Worm (Caenorhabditis elegans): ENCODE data around the gene F47E1.4.

Gene F47E1.4

ce11 chrX:9105075-9105474 lies 42.5 kb downstream of the F47E1.4 start:
- no peak for TF ChIP-seq ceh-82 (tag; optimal IDR thresholded peaks at IDR 0.05)
- peak; percentile 7 for TF ChIP-seq fos-1 (tag; optimal IDR thresholded peaks at IDR 0.05)
- TF ChIP-seq mab-5 (tag; optimal IDR thresholded peaks at IDR 0.05) = no peak

- TF ChIP-seq unc-39 (tag; optimal IDR thresholded peaks at IDR 0.05) = no peak
- no peak for TF ChIP-seq mdl-1 (tag; optimal IDR thresholded peaks at IDR 0.05)
- TF ChIP-seq ztf-4 (tag; optimal IDR thresholded peaks at IDR 0.05) = no peak
- TF ChIP-seq lin-11 (tag; optimal IDR thresholded peaks at IDR 0.05) = no peak
- no peak for TF ChIP-seq alr-1 (tag; optimal IDR thresholded peaks at IDR 0.05)
- no peak for TF ChIP-seq ZK546.5 (tag; optimal IDR thresholded peaks at IDR 0.05)
- TF ChIP-seq nhr-21 (tag; optimal IDR thresholded peaks at IDR 0.05) = no peak
- no peak for TF ChIP-seq ceh-16 (tag; optimal IDR thresholded peaks at IDR 0.05)
- no peak for TF ChIP-seq R02D3.7 (tag; optimal IDR thresholded peaks at IDR 0.05)
- no peak for TF ChIP-seq blmp-1 (tag; optimal IDR thresholded peaks at IDR 0.05; ENCODE audit: insufficient read depth)
- no peak for TF ChIP-seq lin-13 (GFP tag; optimal IDR thresholded peaks at IDR 0.05)
- TF ChIP-seq lin-39 (tag; optimal IDR thresholded peaks at IDR 0.05) = no peak
- no peak for TF ChIP-seq nhr-77 (tag; optimal IDR thresholded peaks at IDR 0.05)
- TF ChIP-seq Y55F3AM.14 (GFP tag; optimal IDR thresholded peaks at IDR 0.05) = no peak
- TF ChIP-seq ama-1 (optimal IDR thresholded peaks at IDR 0.05) = no peak
Measured at ce11 chrX:9105888-9106287, 43.3 kb downstream of the F47E1.4 start.

DNA sequence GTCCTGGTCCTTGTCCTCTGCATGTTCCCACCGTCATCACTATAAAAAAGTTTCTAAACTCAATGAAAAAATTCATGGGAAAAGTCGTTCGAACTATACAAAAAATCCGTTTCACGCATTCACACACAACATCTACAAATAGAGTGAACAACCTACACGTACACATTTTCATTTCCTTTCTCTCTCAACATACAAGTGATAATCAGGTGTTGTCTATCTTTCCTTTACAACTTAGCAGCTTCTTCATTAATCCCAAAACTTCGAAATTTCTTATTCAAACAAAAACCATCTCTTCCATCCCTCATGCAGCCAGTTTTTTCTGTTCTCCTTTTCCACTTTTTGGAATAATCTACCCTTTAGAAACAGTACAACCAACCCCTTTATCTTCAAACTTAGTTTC lies 45.2 kb downstream of the F47E1.4 start:
- no peak for TF ChIP-seq nhr-129 (tag; optimal IDR thresholded peaks at IDR 0.05)
- TF ChIP-seq nhr-77 (tag; optimal IDR thresholded peaks at IDR 0.05) = no peak
- no peak for TF ChIP-seq unc-62 (GFP tag; optimal IDR thresholded peaks at IDR 0.05)
- TF ChIP-seq mab-5 (tag; optimal IDR thresholded peaks at IDR 0.05) = no peak
- TF ChIP-seq ztf-1 (GFP tag; conservative IDR thresholded peaks at IDR 0.05) = no peak
- no peak for TF ChIP-seq crh-2 (tag; optimal IDR thresholded peaks at IDR 0.05)
- TF ChIP-seq zag-1 (tag; optimal IDR thresholded peaks at IDR 0.05) = no peak
- TF ChIP-seq nhr-237 (tag; optimal IDR thresholded peaks at IDR 0.05) = no peak
- TF ChIP-seq nhr-6 (tag; optimal IDR thresholded peaks at IDR 0.05) = no peak
- no peak for TF ChIP-seq ZK546.5 (tag; optimal IDR thresholded peaks at IDR 0.05)
- TF ChIP-seq blmp-1 (tag; optimal IDR thresholded peaks at IDR 0.05; ENCODE audit: insufficient read depth) = no peak
- no peak for TF ChIP-seq elt-1 (tag; optimal IDR thresholded peaks at IDR 0.05)

DNA sequence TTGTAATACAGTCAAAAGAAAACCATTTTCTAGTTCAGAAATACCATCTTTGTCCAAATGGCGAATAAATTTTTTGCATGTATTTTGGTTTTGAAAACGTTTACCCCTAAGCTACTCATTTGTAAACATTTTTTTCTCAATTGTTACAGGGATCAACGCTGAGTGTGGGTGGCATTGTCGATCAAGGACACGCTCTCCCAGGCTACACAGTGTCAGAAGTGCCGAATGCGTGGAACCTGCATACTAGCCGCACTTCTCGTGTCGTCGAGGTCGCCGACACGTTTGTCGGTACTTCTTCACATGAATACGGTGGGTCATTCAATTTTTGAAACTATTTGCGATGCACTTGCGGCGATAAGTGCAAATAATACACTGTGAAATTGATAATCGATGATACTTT lies 49.0 kb downstream of the F47E1.4 start:
- TF ChIP-seq lin-39 (tag; optimal IDR thresholded peaks at IDR 0.05) = no peak
- TF ChIP-seq ceh-82 (tag; optimal IDR thresholded peaks at IDR 0.05) = no peak
- TF ChIP-seq ZK546.5 (tag; optimal IDR thresholded peaks at IDR 0.05) = no peak
- peak; percentile 66 for TF ChIP-seq nhr-25 (tag; optimal IDR thresholded peaks at IDR 0.05)
- TF ChIP-seq nhr-12 (tag; optimal IDR thresholded peaks at IDR 0.05) = no peak
- TF ChIP-seq unc-62 (GFP tag; optimal IDR thresholded peaks at IDR 0.05) = no peak
- TF ChIP-seq blmp-1 (tag; optimal IDR thresholded peaks at IDR 0.05; ENCODE audit: insufficient read depth) = no peak
- TF ChIP-seq R02D3.7 (tag; optimal IDR thresholded peaks at IDR 0.05) = no peak

- TF ChIP-seq C34F6.9 (tag; optimal IDR thresholded peaks at IDR 0.05) = peak; percentile 72
- no peak for TF ChIP-seq nhr-6 (tag; optimal IDR thresholded peaks at IDR 0.05)
- peak; percentile 16 for TF ChIP-seq sma-3 (GFP tag; optimal IDR thresholded peaks at IDR 0.05)
- peak; percentile 18 for TF ChIP-seq sma-9 (GFP tag; optimal IDR thresholded peaks at IDR 0.05)
- no peak for TF ChIP-seq sma-9 (tag; optimal IDR thresholded peaks at IDR 0.05)
- TF ChIP-seq Y55F3AM.14 (GFP tag; optimal IDR thresholded peaks at IDR 0.05) = no peak
- TF ChIP-seq gmeb-1 (tag; optimal IDR thresholded peaks at IDR 0.05) = peak; percentile 27
- TF ChIP-seq aly-2 (tag; optimal IDR thresholded peaks at IDR 0.05) = no peak
- TF ChIP-seq lin-11 (tag; optimal IDR thresholded peaks at IDR 0.05) = no peak
- no peak for TF ChIP-seq alr-1 (tag; optimal IDR thresholded peaks at IDR 0.05)
- TF ChIP-seq dmd-4 (tag; optimal IDR thresholded peaks at IDR 0.05) = no peak
- TF ChIP-seq lsy-2 (tag; optimal IDR thresholded peaks at IDR 0.05) = peak in 1 of 2 experiments; percentile 60
- TF ChIP-seq crh-2 (tag; optimal IDR thresholded peaks at IDR 0.05) = peak; percentile 33
- no peak for TF ChIP-seq ztf-11 (tag; optimal IDR thresholded peaks at IDR 0.05)
- no peak for TF ChIP-seq skn-1 (tag; optimal IDR thresholded peaks at IDR 0.05)
- TF ChIP-seq mab-5 (tag; optimal IDR thresholded peaks at IDR 0.05) = no peak
- TF ChIP-seq zag-1 (tag; optimal IDR thresholded peaks at IDR 0.05) = no peak
- TF ChIP-seq unc-55 (GFP tag; optimal IDR thresholded peaks at IDR 0.05) = peak; percentile 55
- TF ChIP-seq F13H6.1 (tag; optimal IDR thresholded peaks at IDR 0.05) = peak; percentile 64
- TF ChIP-seq lin-13 (GFP tag; optimal IDR thresholded peaks at IDR 0.05) = peak; percentile 42
- TF ChIP-seq mbf-1 (tag; optimal IDR thresholded peaks at IDR 0.05) = no peak
- TF ChIP-seq nhr-129 (tag; optimal IDR thresholded peaks at IDR 0.05) = peak; percentile 57
- no peak for TF ChIP-seq nhr-10 (tag; optimal IDR thresholded peaks at IDR 0.05)
Measured at ce11 chrX:9113829-9114228, 51.2 kb downstream of the F47E1.4 start, which contains the start of gene C25A11.2. Gene C25A11.2, plus strand, starts transcription at chrX:9114066.
